Worm (Caenorhabditis elegans): ENCODE measurements around the gene tbc-17.

- TF ChIP-seq scrt-1 (GFP tag; IDR thresholded peaks at IDR 0.05) (peak; percentile 71), ama-1 (optimal IDR thresholded peaks at IDR 0.05) (no peak), F13C5.2 (tag; optimal IDR thresholded peaks at IDR 0.05) (no peak), ceh-13 (GFP tag; optimal IDR thresholded peaks at IDR 0.05) (peak; percentile 66), hmg-4 (GFP tag; optimal IDR thresholded peaks at IDR 0.05) (peak; percentile 53), B0310.2 (tag; optimal IDR thresholded peaks at IDR 0.05) (peak; percentile 49), ets-7 (tag; optimal IDR thresholded peaks at IDR 0.05) (peak; percentile 17), tbx-11 (GFP tag; IDR thresholded peaks at IDR 0.05) (peak; percentile 72; the same call in 1 of the 2 replicates), tra-4 (tag; optimal IDR thresholded peaks at IDR 0.05) (no peak)
Measured at ce11 chrII:12677975-12678866, 16.0 kb upstream of the tbc-17 start.
